Fruit fly (Drosophila melanogaster) whole organism, embryonic: ENCODE measurements around the gene rho-5.

Source experiments
- Adf1 ChIP-seq: fragments of 200-800 bp; sonication (Bioruptor generic); IDR thresholded peaks from 2 replicates; pipeline ENCODE4 v1.3.6; 2022; ENCODE audit warnings: missing biosample characterization, missing genetic modification characterization
- Aef1 ChIP-seq: fragments of 200-800 bp; sonication (Bioruptor generic); IDR thresholded peaks from 3 replicates; pipeline ENCODE4 v1.3.6; 2022; ENCODE audit warnings: missing biosample characterization, missing genetic modification characterization
- Asciz ChIP-seq: fragments of 200-800 bp; sonication (Bioruptor generic); optimal IDR thresholded peaks from 2 replicates; lab custom pipeline; 2017; ENCODE audit warnings: missing biosample characterization, mild to moderate bottlenecking, missing genetic modification characterization, missing genetic modification reagents
- Awh ChIP-seq: fragments of 200-800 bp; sonication (Bioruptor generic); IDR thresholded peaks from 2 replicates; pipeline ENCODE4, ENCODE4 v1.3.6; 2022; ENCODE audit warnings: missing biosample characterization, missing genetic modification characterization
- BtbVII ChIP-seq: fragments of 200-800 bp; sonication (Bioruptor generic); optimal IDR thresholded peaks from 3 replicates; lab custom pipeline; 2017; ENCODE audit warnings: missing biosample characterization, mild to moderate bottlenecking, missing genetic modification characterization
- CG10321 ChIP-seq: fragments of 200-800 bp; sonication (Bioruptor generic); IDR thresholded peaks from 2 replicates; pipeline ENCODE4 v1.3.6; 2022; ENCODE audit warnings: missing biosample characterization, missing genetic modification characterization
- CG10366 ChIP-seq: fragments of 200-800 bp; sonication (Bioruptor generic); IDR thresholded peaks from 2 replicates; pipeline ENCODE4 v1.3.6; 2022; ENCODE audit warnings: missing biosample characterization, missing genetic modification characterization
- CG10979 ChIP-seq: fragments of 200-800 bp; sonication (Bioruptor generic); optimal IDR thresholded peaks from 2 replicates; lab custom pipeline; 2018; ENCODE audit warnings: missing biosample characterization, mild to moderate bottlenecking, missing genetic modification characterization, moderate library complexity
- CG12744 ChIP-seq: fragments of 200-800 bp; sonication (Bioruptor generic); optimal IDR thresholded peaks from 2 replicates; lab custom pipeline; 2016; ENCODE audit warnings: missing biosample characterization, missing genetic modification characterization
- CG13123 ChIP-seq: fragments of 200-800 bp; sonication (Bioruptor generic); optimal IDR thresholded peaks from 2 replicates; lab custom pipeline; 2016; ENCODE audit warnings: missing biosample characterization, missing genetic modification characterization
- CG14050 ChIP-seq: fragments of 200-800 bp; sonication (Bioruptor generic); IDR thresholded peaks from 3 replicates; pipeline ENCODE4 v1.3.6; 2022; ENCODE audit warnings: missing biosample characterization, missing genetic modification characterization
- CG14710 ChIP-seq: fragments of 200-800 bp; sonication (Bioruptor generic); optimal IDR thresholded peaks from 3 replicates; lab custom pipeline; 2019; ENCODE audit warnings: missing biosample characterization, mild to moderate bottlenecking, missing genetic modification characterization, moderate library complexity
- CG18764 ChIP-seq: fragments of 200-800 bp; sonication (Bioruptor generic); optimal IDR thresholded peaks from 3 replicates; lab custom pipeline; 2016; ENCODE audit warnings: missing biosample characterization, missing genetic modification characterization
- CG2120 ChIP-seq: fragments of 200-800 bp; sonication (Bioruptor generic); optimal IDR thresholded peaks from 3 replicates; lab custom pipeline; 2016; ENCODE audit warnings: missing biosample characterization, missing genetic modification characterization
- CG31441 ChIP-seq: fragments of 200-800 bp; sonication (Bioruptor generic); IDR thresholded peaks from 2 replicates; pipeline ENCODE4 v1.3.6; 2022; ENCODE audit warnings: missing biosample characterization, missing genetic modification characterization
- CG3163 ChIP-seq: fragments of 200-800 bp; sonication (Bioruptor generic); optimal IDR thresholded peaks from 3 replicates; lab custom pipeline; 2016; ENCODE audit warnings: missing biosample characterization, missing genetic modification characterization
- CG34422 ChIP-seq: fragments of 200-800 bp; sonication (Bioruptor generic); IDR thresholded peaks from 3 replicates; pipeline ENCODE4 v1.3.6; 2022; ENCODE audit warnings: missing biosample characterization, missing genetic modification characterization
- CG3726 ChIP-seq: fragments of 200-800 bp; sonication (Bioruptor generic); IDR thresholded peaks from 3 replicates; pipeline ENCODE4, ENCODE4 v1.3.6; 2022; ENCODE audit warnings: missing biosample characterization, missing genetic modification characterization
- CG6254 ChIP-seq: fragments of 200-800 bp; sonication (Bioruptor generic); optimal IDR thresholded peaks from 3 replicates; lab custom pipeline; 2017; ENCODE audit warnings: mild to moderate bottlenecking, missing biosample characterization, missing genetic modification reagents, missing genetic modification characterization
- CG6654 ChIP-seq: fragments of 200-800 bp; sonication (Bioruptor generic); optimal IDR thresholded peaks from 2 replicates; lab custom pipeline; 2017; ENCODE audit warnings: missing biosample characterization, mild to moderate bottlenecking, missing genetic modification characterization
- CG6854 ChIP-seq: fragments of 200-800 bp; sonication (Bioruptor generic); optimal IDR thresholded peaks from 3 replicates; lab custom pipeline; 2017; ENCODE audit warnings: missing biosample characterization, mild to moderate bottlenecking, missing genetic modification characterization
- CG9797 ChIP-seq: fragments of 200-800 bp; sonication (Bioruptor generic); optimal IDR thresholded peaks from 3 replicates; lab custom pipeline; 2018; ENCODE audit warnings: missing biosample characterization, mild to moderate bottlenecking, missing genetic modification characterization
- CrebB ChIP-seq: fragments of 200-800 bp; sonication (Bioruptor generic); optimal IDR thresholded peaks from 3 replicates; lab custom pipeline; 2018; ENCODE audit warnings: missing biosample characterization, mild to moderate bottlenecking, missing genetic modification characterization
- Deaf1 ChIP-seq: fragments of 200-800 bp; optimal IDR thresholded peaks from 3 replicates; lab custom pipeline; 2019; ENCODE audit warnings: missing biosample characterization, mild to moderate bottlenecking, missing genetic modification characterization, moderate library complexity
- Dip3 ChIP-seq: fragments of 200-800 bp; sonication (Bioruptor generic); optimal IDR thresholded peaks from 3 replicates; lab custom pipeline; 2016; ENCODE audit warnings: missing biosample characterization, missing genetic modification characterization
- Dp ChIP-seq: fragments of 200-800 bp; sonication (Bioruptor generic); optimal IDR thresholded peaks from 2 replicates; lab custom pipeline; 2018; ENCODE audit warnings: missing biosample characterization, mild to moderate bottlenecking, missing genetic modification characterization, moderate library complexity
- HmgZ ChIP-seq: fragments of 200-800 bp; sonication (Bioruptor generic); optimal IDR thresholded peaks from 2 replicates; lab custom pipeline; 2018; ENCODE audit warnings: missing biosample characterization, mild to moderate bottlenecking, missing genetic modification characterization
- Hr3 ChIP-seq: fragments of 200-800 bp; sonication (Bioruptor generic); optimal IDR thresholded peaks from 3 replicates; lab custom pipeline; 2016; ENCODE audit warnings: missing biosample characterization, missing genetic modification characterization
- Hr78 ChIP-seq, 2 experiments: fragments of 200-800 bp in 1 of 2; fragments of >200 bp in 1 of 2; sonication (Bioruptor generic) in 1 of 2; optimal IDR thresholded peaks; 2 replicates each; lab custom pipeline; 2017 to 2019; ENCODE audit warnings: missing biosample characterization in 2 of 2, missing genetic modification characterization in 2 of 2, mild to moderate bottlenecking in 1 of 2, moderate library complexity in 1 of 2
- Jarid2 ChIP-seq: fragments of 200-800 bp; sonication (Bioruptor generic); optimal IDR thresholded peaks from 3 replicates; lab custom pipeline; 2017; ENCODE audit warnings: mild to moderate bottlenecking, missing biosample characterization, missing genetic modification reagents, missing genetic modification characterization
- Lpt ChIP-seq: fragments of >200 bp; optimal IDR thresholded peaks from 2 replicates; lab custom pipeline; 2018; ENCODE audit warnings: missing biosample characterization, missing genetic modification characterization
- Med ChIP-seq: fragments of 200-800 bp; sonication (Bioruptor generic); peaks from one replicate; lab custom pipeline; 2016; ENCODE audit warnings: missing biosample characterization, missing genetic modification characterization, mild to moderate bottlenecking, inconsistent platforms, moderate library complexity
- Myb ChIP-seq: fragments of 200-800 bp; sonication (Bioruptor generic); optimal IDR thresholded peaks from 2 replicates; lab custom pipeline; 2016; ENCODE audit warnings: missing biosample characterization, missing genetic modification characterization
- Xbp1 ChIP-seq: fragments of 200-800 bp; sonication (Bioruptor generic); optimal IDR thresholded peaks from 3 replicates; lab custom pipeline; 2016; ENCODE audit warnings: missing biosample characterization, mild to moderate bottlenecking, missing genetic modification characterization
- Xrp1 ChIP-seq: fragments of 200-800 bp; sonication (Bioruptor generic); IDR thresholded peaks from 2 replicates; pipeline ENCODE4 v1.3.6; 2022; ENCODE audit warnings: missing biosample characterization, missing genetic modification characterization
- bowl ChIP-seq: fragments of 200-800 bp; sonication (Bioruptor generic); IDR thresholded peaks from 2 replicates; pipeline ENCODE4 v1.3.6; 2022; ENCODE audit warnings: missing biosample characterization, missing genetic modification characterization
- btn ChIP-seq: fragments of 200-800 bp; sonication (Bioruptor generic); optimal IDR thresholded peaks from 2 replicates; lab custom pipeline; 2016; ENCODE audit warnings: missing biosample characterization, missing genetic modification characterization
- eve ChIP-seq, 2 experiments: fragments of >200 bp; optimal IDR thresholded peaks; 2 replicates each; lab custom pipeline; 2017; ENCODE audit warnings: missing biosample characterization in 2 of 2, missing genetic modification characterization in 2 of 2
- fru ChIP-seq: fragments of >200 bp; optimal IDR thresholded peaks from 2 replicates; lab custom pipeline; 2017
- hb ChIP-seq: fragments of 200-800 bp; sonication (Bioruptor generic); IDR thresholded peaks from 3 replicates; pipeline ENCODE4 v1.3.6; 2022; ENCODE audit warnings: missing biosample characterization, missing genetic modification characterization; ENCODE audit not compliant: partially characterized antibody
- insv ChIP-seq, 2 experiments: fragments of 200-800 bp; sonication (Bioruptor generic); optimal IDR thresholded peaks; 3 replicates each; lab custom pipeline; 2016 to 2018; ENCODE audit warnings: missing biosample characterization in 2 of 2, missing genetic modification characterization in 2 of 2
- inv ChIP-seq: fragments of 200-800 bp; sonication (Bioruptor generic); IDR thresholded peaks from 2 replicates; pipeline ENCODE4 v1.3.6; 2022; ENCODE audit warnings: missing biosample characterization, missing genetic modification characterization; ENCODE audit not compliant: partially characterized antibody
- org-1 ChIP-seq: fragments of 200-800 bp; sonication (Bioruptor generic); optimal IDR thresholded peaks from 2 replicates; lab custom pipeline; 2017; ENCODE audit warnings: missing biosample characterization, missing genetic modification characterization
- run ChIP-seq: fragments of 200-800 bp; sonication (Bioruptor generic); optimal IDR thresholded peaks from 3 replicates; lab custom pipeline; 2018; ENCODE audit warnings: missing biosample characterization, mild to moderate bottlenecking, missing genetic modification characterization
- schlank ChIP-seq: fragments of 200-800 bp; sonication (Bioruptor generic); optimal IDR thresholded peaks from 2 replicates; lab custom pipeline; 2018; ENCODE audit warnings: missing biosample characterization, mild to moderate bottlenecking, missing genetic modification characterization
- sd ChIP-seq: fragments of 200-800 bp; sonication (Bioruptor generic); optimal IDR thresholded peaks from 3 replicates; lab custom pipeline; 2018; ENCODE audit warnings: missing biosample characterization, mild to moderate bottlenecking, missing genetic modification characterization, moderate library complexity
- sens ChIP-seq: fragments of 200-800 bp; sonication (Bioruptor generic); peaks from one replicate; lab custom pipeline; 2016; ENCODE audit warnings: missing biosample characterization, missing genetic modification characterization
- sima ChIP-seq: fragments of 200-800 bp; sonication (Bioruptor generic); optimal IDR thresholded peaks from 2 replicates; lab custom pipeline; 2016; ENCODE audit warnings: missing biosample characterization, missing genetic modification characterization
- sob ChIP-seq: fragments of 200-800 bp; sonication (Bioruptor generic); IDR thresholded peaks from 2 replicates; pipeline ENCODE4 v1.3.6; 2022; ENCODE audit warnings: missing biosample characterization, missing genetic modification characterization
- sug ChIP-seq: fragments of 200-800 bp; optimal IDR thresholded peaks from 2 replicates; lab custom pipeline; 2019; ENCODE audit warnings: missing biosample characterization, mild to moderate bottlenecking, missing genetic modification characterization, moderate library complexity
- tgo ChIP-seq: fragments of 200-800 bp; sonication (Bioruptor generic); IDR thresholded peaks from 3 replicates; pipeline ENCODE4 v1.3.6; 2022; ENCODE audit warnings: missing biosample characterization, missing genetic modification characterization
- unpg ChIP-seq: fragments of 200-800 bp; sonication (Bioruptor generic); optimal IDR thresholded peaks from 3 replicates; lab custom pipeline; 2018; ENCODE audit warnings: missing biosample characterization, mild to moderate bottlenecking, missing genetic modification characterization, moderate library complexity
- z ChIP-seq: fragments of 200-800 bp; sonication (Bioruptor generic); IDR thresholded peaks from 3 replicates; pipeline ENCODE4 v1.3.6; 2022; ENCODE audit warnings: missing biosample characterization, missing genetic modification characterization

Gene rho-5

dm6 chr2L:10366525-10366924 lies 7.2 kb downstream of the rho-5 start, which contains the start of gene CG5056 (continued):
- no peak for TF ChIP-seq org-1 (GFP tag; lab: Kevin White, UChicago)
- TF ChIP-seq CG18764 (GFP tag; lab: Kevin White, UChicago) = no peak
- TF ChIP-seq sima (GFP tag; lab: Kevin White, UChicago) = no peak
- no peak for TF ChIP-seq unpg (GFP tag; lab: Kevin White, UChicago)
- no peak for TF ChIP-seq CG6854 (GFP tag; lab: Kevin White, UChicago)
- no peak for TF ChIP-seq tgo (GFP tag; lab: Robert Waterston, UW)
- TF ChIP-seq Dip3 (GFP tag; lab: Kevin White, UChicago) = no peak
- no peak for TF ChIP-seq CG12744 (GFP tag; lab: Kevin White, UChicago)
- no peak for TF ChIP-seq Adf1
- TF ChIP-seq CG31441 (GFP tag; lab: Robert Waterston, UW) = no peak
- TF ChIP-seq CG9797 = peak; percentile 63
- TF ChIP-seq eve (GFP tag; optimal IDR thresholded peaks at IDR 0.05; lab: Kevin White, UChicago) = no peak
- no peak for TF ChIP-seq Hr78 (GFP tag; optimal IDR thresholded peaks at IDR 0.05; lab: Kevin White, UChicago)
- TF ChIP-seq CG3163 (GFP tag; lab: Kevin White, UChicago) = no peak
- TF ChIP-seq Med = peak; percentile 78
- TF ChIP-seq CG14710 (tag; lab: Kevin White, UChicago) = peak; percentile 65
- TF ChIP-seq sug = peak; percentile 37
- TF ChIP-seq Dp (GFP tag; lab: Kevin White, UChicago) = peak; percentile 36
- peak; percentile 17; the same call in 1 of the 2 replicates for TF ChIP-seq Xrp1 (GFP tag; lab: Robert Waterston, UW)
- no peak for TF ChIP-seq CG2120
- no peak for TF ChIP-seq inv (GFP tag; lab: Robert Waterston, UW)
- no peak for TF ChIP-seq sob (GFP tag; lab: Robert Waterston, UW)
- no peak for TF ChIP-seq z (GFP tag; lab: Robert Waterston, UW)
- TF ChIP-seq CG10321 (GFP tag; lab: Robert Waterston, UW) = no peak
- no peak for TF ChIP-seq hb (GFP tag; lab: Robert Waterston, UW)
- TF ChIP-seq CG6654 (GFP tag; lab: Kevin White, UChicago) = no peak
- no peak for TF ChIP-seq CG13123 (GFP tag; lab: Kevin White, UChicago)
- TF ChIP-seq Xbp1 = peak; percentile 28
- TF ChIP-seq CG3726 = no peak
- TF ChIP-seq Jarid2 (GFP tag; lab: Kevin White, UChicago) = no peak
- TF ChIP-seq HmgZ (tag; lab: Kevin White, UChicago) = peak; percentile 62
- no peak for TF ChIP-seq CG34422 (GFP tag; lab: Robert Waterston, UW)
- TF ChIP-seq CG6254 (GFP tag; lab: Kevin White, UChicago) = no peak
- TF ChIP-seq insv (GFP tag; optimal IDR thresholded peaks at IDR 0.05; lab: Kevin White, UChicago) = no peak
- TF ChIP-seq sd (tag; lab: Kevin White, UChicago) = no peak
- no peak for TF ChIP-seq Hr3 (GFP tag; lab: Kevin White, UChicago)
- peak; percentile 49 for TF ChIP-seq sens (GFP tag; lab: Kevin White, UChicago)
- no peak for TF ChIP-seq schlank (tag; lab: Kevin White, UChicago)
- no peak for TF ChIP-seq CG10366 (GFP tag; lab: Robert Waterston, UW)
- TF ChIP-seq Asciz = no peak
- TF ChIP-seq Deaf1 = no peak
- TF ChIP-seq fru (lab: Kevin White, UChicago) = no peak
- no peak for TF ChIP-seq bowl
- TF ChIP-seq Aef1 = no peak
- TF ChIP-seq CG14050 = no peak
- no peak for TF ChIP-seq Myb (GFP tag; lab: Kevin White, UChicago)
- no peak for TF ChIP-seq run
- TF ChIP-seq btn = no peak
- no peak for TF ChIP-seq Lpt (GFP tag; lab: Kevin White, UChicago)
- no peak for TF ChIP-seq Awh
- no peak for TF ChIP-seq CG10979 (tag; lab: Kevin White, UChicago)
- no peak for TF ChIP-seq BtbVII
- no peak for TF ChIP-seq CrebB (tag; lab: Kevin White, UChicago)
